Worm (Caenorhabditis elegans): Measurements from ENCODE around the gene B0554.1.

DNA sequence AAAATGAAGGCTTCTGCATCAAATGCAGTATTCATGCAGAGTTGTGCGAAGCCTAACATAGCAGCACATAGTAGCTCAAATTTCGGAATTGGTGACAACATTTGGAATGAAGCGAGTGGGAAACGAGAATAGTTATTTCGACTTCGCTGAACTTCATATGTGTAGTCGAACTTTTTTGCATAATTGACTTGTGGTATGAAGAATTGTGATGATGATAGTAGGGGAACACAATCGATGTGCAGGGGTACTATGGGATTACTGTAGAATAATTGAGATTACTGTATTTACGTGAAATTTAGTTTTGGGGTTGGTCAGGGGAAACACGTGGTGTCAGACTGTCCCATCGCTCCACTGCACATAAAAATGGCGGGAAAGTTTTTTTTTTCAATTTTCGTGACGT is 2.7 kb downstream of the B0554.1 start, which contains the start of gene B0554.7:
- TF ChIP-seq dpl-1 (GFP tag; optimal IDR thresholded peaks at IDR 0.05) (no peak), lin-15B (tag; optimal IDR thresholded peaks at IDR 0.05) (no peak), fos-1 (tag; optimal IDR thresholded peaks at IDR 0.05) (no peak), aha-1 (tag) (peak; percentile 13), zag-1 (tag; optimal IDR thresholded peaks at IDR 0.05) (no peak), nhr-237 (tag; optimal IDR thresholded peaks at IDR 0.05) (no peak), Y5F2A.4 (GFP tag; optimal IDR thresholded peaks at IDR 0.05) (no peak), lin-39 (tag; optimal IDR thresholded peaks at IDR 0.05) (no peak), nhr-77 (tag; optimal IDR thresholded peaks at IDR 0.05) (no peak), jun-1 (tag; optimal IDR thresholded peaks at IDR 0.05) (no peak), tra-1 (GFP tag; IDR thresholded peaks at IDR 0.05) (no peak), nhr-11 (tag; optimal IDR thresholded peaks at IDR 0.05) (no peak), rbr-2 (tag; optimal IDR thresholded peaks at IDR 0.05) (no peak), set-16 (GFP tag; IDR thresholded peaks at IDR 0.05) (no peak)

Measured in whole organism, L4 larva.